Worm (Caenorhabditis elegans): ENCODE results near the gene pmk-2.

pmk-2 gene

DNA sequence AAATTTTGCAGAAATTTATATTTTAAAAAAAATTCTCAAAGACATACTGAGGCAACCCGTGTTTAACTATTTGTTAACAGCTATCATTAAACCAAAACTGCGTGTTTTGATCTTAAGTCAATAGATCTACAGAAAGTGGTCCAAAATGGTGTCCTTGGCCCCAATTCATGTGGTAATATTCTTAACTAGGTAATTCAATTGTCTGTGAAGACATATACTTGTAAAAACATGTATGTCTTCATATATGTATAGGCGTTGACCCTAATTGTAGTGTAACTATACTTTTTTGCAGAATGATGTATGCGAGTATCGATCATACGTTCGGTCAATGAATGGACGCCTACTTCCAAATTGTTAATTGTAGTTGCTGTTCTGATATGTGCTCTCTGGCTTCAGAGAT is 26.4 kb downstream of the pmk-2 start, which contains the start of gene C07G1.15:
TSS of gene C07G1.15 (plus strand) at position 301 of the 400 bp plus-strand sequence.
- no peak for TF ChIP-seq fax-1 (tag; optimal IDR thresholded peaks at IDR 0.05)
- TF ChIP-seq hlh-6 (tag; optimal IDR thresholded peaks at IDR 0.05): no peak
- no peak for TF ChIP-seq ceh-19 (GFP tag; optimal IDR thresholded peaks at IDR 0.05)
- TF ChIP-seq ceh-6 (GFP tag; optimal IDR thresholded peaks at IDR 0.05): no peak
- no peak for TF ChIP-seq pax-1 (tag; optimal IDR thresholded peaks at IDR 0.05)
- TF ChIP-seq fkh-6 (tag; optimal IDR thresholded peaks at IDR 0.05): no peak
- no peak for TF ChIP-seq ceh-24 (tag; optimal IDR thresholded peaks at IDR 0.05)
- TF ChIP-seq ahr-1 (tag; optimal IDR thresholded peaks at IDR 0.05): no peak
- TF ChIP-seq ceh-31 (tag; optimal IDR thresholded peaks at IDR 0.05): no peak
- no peak for TF ChIP-seq sox-2 (GFP tag; IDR thresholded peaks at IDR 0.05)
- no peak for TF ChIP-seq che-1 (tag; optimal IDR thresholded peaks at IDR 0.05)
- no peak for TF ChIP-seq madf-2 (tag; optimal IDR thresholded peaks at IDR 0.05)

DNA sequence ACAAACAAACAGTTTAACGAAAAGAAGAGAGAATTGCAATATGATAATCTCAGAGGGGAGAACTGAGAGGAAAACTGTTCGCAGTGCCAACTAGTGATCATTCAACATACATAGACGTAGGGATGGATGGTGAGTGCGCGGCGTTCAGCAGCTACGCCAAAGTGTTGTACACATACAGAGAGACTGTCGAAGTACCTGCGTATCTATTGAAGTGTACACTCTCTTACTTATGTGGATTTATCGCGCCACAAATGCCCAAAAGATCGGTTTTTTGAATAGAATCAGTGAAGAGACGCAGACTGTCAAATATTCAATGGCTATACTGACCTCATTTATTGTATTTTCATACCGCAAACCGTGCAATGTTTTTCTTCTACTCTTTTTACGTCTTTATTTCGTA is 27.0 kb downstream of the pmk-2 start:
- TF ChIP-seq ref-2 (tag; optimal IDR thresholded peaks at IDR 0.05) (peak; percentile 7), ahr-1 (tag; optimal IDR thresholded peaks at IDR 0.05) (no peak), dve-1 (tag; optimal IDR thresholded peaks at IDR 0.05) (peak; percentile 25), hlh-13 (GFP tag; optimal IDR thresholded peaks at IDR 0.05) (no peak)

DNA sequence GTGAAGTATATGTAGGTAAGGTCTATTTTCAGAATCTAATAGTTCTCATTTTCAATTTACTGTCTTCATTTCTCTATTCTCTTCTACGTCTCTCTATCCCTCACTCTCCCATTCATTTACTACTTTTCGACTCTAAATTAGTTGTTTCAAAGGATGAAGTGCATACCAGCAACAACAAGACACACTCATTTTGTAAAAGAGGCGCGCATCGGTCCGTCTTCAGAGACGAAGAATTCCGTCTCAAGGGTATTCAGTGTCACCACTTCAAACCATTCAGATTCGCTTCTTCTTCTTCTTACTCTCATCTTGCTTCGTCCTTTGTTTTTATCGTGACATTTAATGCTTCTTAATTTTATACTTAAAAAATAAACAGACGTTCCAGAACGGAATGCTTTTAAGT is 28.1 kb downstream of the pmk-2 start:
- TF ChIP-seq sdc-2 (tag; optimal IDR thresholded peaks at IDR 0.05) (no peak), ceh-24 (tag; optimal IDR thresholded peaks at IDR 0.05) (no peak), gmeb-2 (tag; optimal IDR thresholded peaks at IDR 0.05) (no peak), ceh-2 (tag; optimal IDR thresholded peaks at IDR 0.05) (no peak), hlh-13 (GFP tag; optimal IDR thresholded peaks at IDR 0.05) (no peak), lin-11 (tag; optimal IDR thresholded peaks at IDR 0.05) (no peak), dve-1 (tag; optimal IDR thresholded peaks at IDR 0.05) (no peak), pros-1 (tag; optimal IDR thresholded peaks at IDR 0.05) (no peak), dmd-4 (tag; optimal IDR thresholded peaks at IDR 0.05; ENCODE audit: borderline replicate concordance) (no peak), K02D7.2 (tag; optimal IDR thresholded peaks at IDR 0.05) (no peak)

- TF ChIP-seq unc-86 (tag; optimal IDR thresholded peaks at IDR 0.05) (no peak), unc-42 (tag; optimal IDR thresholded peaks at IDR 0.05) (no peak), eyg-1 (tag; optimal IDR thresholded peaks at IDR 0.05) (no peak), syd-9 (tag; optimal IDR thresholded peaks at IDR 0.05) (no peak), ztf-16 (tag; optimal IDR thresholded peaks at IDR 0.05) (no peak), ceh-22 (tag; optimal IDR thresholded peaks at IDR 0.05) (no peak), ceh-19 (GFP tag; optimal IDR thresholded peaks at IDR 0.05) (no peak), hlh-6 (tag; optimal IDR thresholded peaks at IDR 0.05) (no peak), hlh-15 (tag; optimal IDR thresholded peaks at IDR 0.05) (no peak), ceh-45 (GFP tag; IDR thresholded peaks at IDR 0.05) (no peak), T23F11.4 (GFP tag; optimal IDR thresholded peaks at IDR 0.05) (no peak), Y22D7AL.16 (tag; optimal IDR thresholded peaks at IDR 0.05) (no peak), odd-2 (tag; optimal IDR thresholded peaks at IDR 0.05) (no peak), ttx-3 (tag; optimal IDR thresholded peaks at IDR 0.05) (no peak), mec-3 (tag; optimal IDR thresholded peaks at IDR 0.05; ENCODE audit: borderline replicate concordance) (no peak)
Observed at ce11 chrIV:8173610-8174009, 30.3 kb downstream of the pmk-2 start.

DNA sequence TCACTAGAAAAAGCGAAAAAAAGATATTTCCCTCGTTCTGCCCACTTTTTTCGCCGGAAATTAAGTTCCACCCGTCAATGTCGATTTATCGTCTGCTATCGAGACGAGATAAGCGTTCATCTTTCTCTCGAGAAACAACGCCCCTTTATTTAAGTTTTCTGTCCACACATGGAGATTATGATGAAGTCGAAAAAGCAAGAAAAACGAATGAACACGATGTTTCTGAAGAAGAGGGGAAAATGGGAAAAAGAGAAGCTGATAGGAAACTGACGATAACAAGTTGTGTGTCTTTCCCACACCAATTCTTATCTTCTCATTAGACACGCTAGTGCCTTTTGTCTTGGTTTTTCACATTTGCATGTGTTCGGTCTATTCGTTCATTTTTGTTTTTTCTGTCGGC is 31.5 kb downstream of the pmk-2 start:
- no peak for TF ChIP-seq gmeb-2 (tag; optimal IDR thresholded peaks at IDR 0.05)
- peak; percentile 48 for TF ChIP-seq elt-2 (tag; optimal IDR thresholded peaks at IDR 0.05)
- TF ChIP-seq unc-3 (GFP tag; conservative IDR thresholded peaks at IDR 0.05): no peak
- no peak for TF ChIP-seq unc-3 (tag; optimal IDR thresholded peaks at IDR 0.05)
- TF ChIP-seq lin-11 (tag; optimal IDR thresholded peaks at IDR 0.05): no peak
